Fruit fly (Drosophila melanogaster) whole organism, embryonic: ENCODE data around the gene RpS30.

Experiments
- Bteb2 ChIP-seq: fragments of 200-800 bp; sonication (Bioruptor generic); optimal IDR thresholded peaks from 2 replicates; lab custom pipeline; 2016; ENCODE audit warnings: missing biosample characterization, missing genetic modification characterization
- CG10321 ChIP-seq: fragments of 200-800 bp; sonication (Bioruptor generic); IDR thresholded peaks from 2 replicates; pipeline ENCODE4 v1.3.6; 2022; ENCODE audit warnings: missing biosample characterization, missing genetic modification characterization
- CG12071 ChIP-seq: fragments of 200-800 bp; sonication (Bioruptor generic); optimal IDR thresholded peaks from 3 replicates; lab custom pipeline; 2018; ENCODE audit warnings: missing biosample characterization, mild to moderate bottlenecking, missing genetic modification characterization
- CG13624 ChIP-seq: fragments of 200-800 bp; sonication (Bioruptor generic); optimal IDR thresholded peaks from 2 replicates; lab custom pipeline; 2016; ENCODE audit warnings: missing biosample characterization, missing genetic modification characterization
- CG13775 ChIP-seq: fragments of 200-800 bp; sonication (Bioruptor generic); optimal IDR thresholded peaks from 3 replicates; lab custom pipeline; 2017; ENCODE audit warnings: missing biosample characterization, mild to moderate bottlenecking, missing genetic modification characterization
- CG15269 ChIP-seq: fragments of 200-800 bp; sonication (Bioruptor generic); optimal IDR thresholded peaks from 2 replicates; lab custom pipeline; 2018; ENCODE audit warnings: missing biosample characterization, mild to moderate bottlenecking, missing genetic modification characterization, moderate library complexity
- CG15696 ChIP-seq: fragments of 200-800 bp; sonication (Bioruptor generic); optimal IDR thresholded peaks from 2 replicates; lab custom pipeline; 2019; ENCODE audit warnings: missing biosample characterization, mild to moderate bottlenecking, missing genetic modification characterization, moderate library complexity
- CG1792 ChIP-seq: fragments of 200-800 bp; sonication (Bioruptor generic); optimal IDR thresholded peaks from 2 replicates; lab custom pipeline; 2016; ENCODE audit warnings: missing biosample characterization, missing genetic modification characterization
- CG3281 ChIP-seq: fragments of 200-800 bp; sonication (Bioruptor generic); optimal IDR thresholded peaks from 3 replicates; lab custom pipeline; 2017; ENCODE audit warnings: missing biosample characterization, mild to moderate bottlenecking, missing genetic modification characterization
- CG4360 ChIP-seq: fragments of 200-800 bp; sonication (Bioruptor generic); IDR thresholded peaks from 2 replicates; pipeline ENCODE4 v1.3.6; 2022; ENCODE audit warnings: missing biosample characterization, missing genetic modification characterization
- CG4730 ChIP-seq: fragments of 200-800 bp; sonication (Bioruptor generic); IDR thresholded peaks from 2 replicates; pipeline ENCODE4 v1.3.6; 2022; ENCODE audit warnings: missing biosample characterization, missing genetic modification characterization
- CG4820 ChIP-seq: fragments of 200-800 bp; sonication (Bioruptor generic); optimal IDR thresholded peaks from 3 replicates; lab custom pipeline; 2016; ENCODE audit warnings: missing biosample characterization, missing genetic modification characterization
- CG7786 ChIP-seq: fragments of 200-800 bp; sonication (Bioruptor generic); optimal IDR thresholded peaks from 2 replicates; lab custom pipeline; 2016; ENCODE audit warnings: missing biosample characterization, missing genetic modification characterization
- CG9437 ChIP-seq: fragments of 200-800 bp; sonication (Bioruptor generic); optimal IDR thresholded peaks from 2 replicates; lab custom pipeline; 2018; ENCODE audit warnings: missing biosample characterization, mild to moderate bottlenecking, missing genetic modification characterization
- CG9727 ChIP-seq: fragments of 200-800 bp; sonication (Bioruptor generic); optimal IDR thresholded peaks from 3 replicates; lab custom pipeline; 2017; ENCODE audit warnings: missing biosample characterization, mild to moderate bottlenecking, missing genetic modification characterization
- CoRest ChIP-seq: fragments of 200-800 bp; sonication (Bioruptor generic); optimal IDR thresholded peaks from 3 replicates; lab custom pipeline; 2018; ENCODE audit warnings: missing biosample characterization, mild to moderate bottlenecking, missing genetic modification characterization, moderate library complexity
- Dad ChIP-seq: fragments of 200-800 bp; sonication (Bioruptor generic); optimal IDR thresholded peaks from 3 replicates; lab custom pipeline; 2016; ENCODE audit warnings: missing biosample characterization, missing genetic modification characterization
- Doc3 ChIP-seq: fragments of 200-800 bp; sonication (Bioruptor generic); IDR thresholded peaks from 3 replicates; pipeline ENCODE4 v1.3.6; 2022; ENCODE audit warnings: missing biosample characterization, missing genetic modification characterization; ENCODE audit not compliant: partially characterized antibody
- Drgx ChIP-seq: fragments of 200-800 bp; sonication (Bioruptor generic); IDR thresholded peaks from 2 replicates; pipeline ENCODE4 v1.3.6; 2022; ENCODE audit warnings: missing biosample characterization, missing genetic modification characterization
- Ets97D ChIP-seq: fragments of 200-800 bp; sonication (Bioruptor generic); optimal IDR thresholded peaks from 3 replicates; lab custom pipeline; 2016; ENCODE audit warnings: missing biosample characterization, missing genetic modification characterization
- Fer3 ChIP-seq: fragments of 200-800 bp; sonication (Bioruptor generic); optimal IDR thresholded peaks from 2 replicates; lab custom pipeline; 2018; ENCODE audit warnings: missing biosample characterization, mild to moderate bottlenecking, missing genetic modification characterization, moderate library complexity
- Hr78 ChIP-seq, 2 experiments: fragments of 200-800 bp in 1 of 2; fragments of >200 bp in 1 of 2; sonication (Bioruptor generic) in 1 of 2; optimal IDR thresholded peaks; 2 replicates each; lab custom pipeline; 2017 to 2019; ENCODE audit warnings: missing biosample characterization in 2 of 2, missing genetic modification characterization in 2 of 2, mild to moderate bottlenecking in 1 of 2, moderate library complexity in 1 of 2
- Mes4 ChIP-seq: fragments of 200-800 bp; sonication (Bioruptor generic); optimal IDR thresholded peaks from 2 replicates; lab custom pipeline; 2016; ENCODE audit warnings: missing biosample characterization, missing genetic modification characterization
- Myb ChIP-seq: fragments of 200-800 bp; sonication (Bioruptor generic); optimal IDR thresholded peaks from 2 replicates; lab custom pipeline; 2016; ENCODE audit warnings: missing biosample characterization, missing genetic modification characterization
- NK7.1 ChIP-seq: fragments of 200-800 bp; sonication (Bioruptor generic); optimal IDR thresholded peaks from 3 replicates; lab custom pipeline; 2016; ENCODE audit warnings: missing biosample characterization, missing genetic modification characterization
- Ptx1 ChIP-seq: fragments of 200-800 bp; sonication (Bioruptor generic); IDR thresholded peaks from 2 replicates; pipeline ENCODE4 v1.3.6; 2022; ENCODE audit warnings: missing biosample characterization, missing genetic modification characterization
- Side ChIP-seq: fragments of 200-800 bp; sonication (Bioruptor generic); optimal IDR thresholded peaks from 2 replicates; lab custom pipeline; 2016; ENCODE audit warnings: missing biosample characterization, missing genetic modification characterization
- TFAM ChIP-seq: fragments of 200-800 bp; sonication (Bioruptor generic); optimal IDR thresholded peaks from 2 replicates; lab custom pipeline; 2017; ENCODE audit warnings: missing biosample characterization, missing genetic modification characterization, inconsistent platforms
- bcd ChIP-seq: fragments of 200-800 bp; sonication (Bioruptor generic); optimal IDR thresholded peaks from 2 replicates; lab custom pipeline; 2017; ENCODE audit warnings: missing biosample characterization, mild to moderate bottlenecking, missing genetic modification characterization
- bsh ChIP-seq, 2 experiments: fragments of 200-800 bp; sonication (Bioruptor generic); optimal IDR thresholded peaks; 2 replicates each; lab custom pipeline; 2017 to 2018; ENCODE audit warnings: mild to moderate bottlenecking in 2 of 2, missing biosample characterization in 2 of 2, missing genetic modification characterization in 2 of 2, moderate library complexity in 1 of 2
- croc ChIP-seq: fragments of 200-800 bp; sonication (Bioruptor generic); conservative IDR thresholded peaks from 3 replicates; pipeline ENCODE4 v1.3.6; 2022; ENCODE audit warnings: missing biosample characterization, missing genetic modification characterization
- cwo ChIP-seq: fragments of 200-800 bp; sonication (Bioruptor generic); optimal IDR thresholded peaks from 3 replicates; lab custom pipeline; 2017; ENCODE audit warnings: missing biosample characterization, missing genetic modification characterization, mild to moderate bottlenecking, moderate library complexity, missing genetic modification reagents
- danr ChIP-seq: fragments of 200-800 bp; sonication (Bioruptor generic); IDR thresholded peaks from 2 replicates; pipeline ENCODE4 v1.3.6; 2022; ENCODE audit warnings: missing biosample characterization, missing genetic modification characterization
- dysf ChIP-seq: fragments of 200-800 bp; sonication (Bioruptor generic); IDR thresholded peaks from 3 replicates; pipeline ENCODE4 v1.3.6; 2022; ENCODE audit warnings: missing biosample characterization, missing genetic modification characterization
- h ChIP-seq: fragments of >200 bp; optimal IDR thresholded peaks from 2 replicates; lab custom pipeline; 2017
- hbn ChIP-seq: fragments of 200-800 bp; sonication (Bioruptor generic); IDR thresholded peaks from 2 replicates; pipeline ENCODE4 v1.3.6; 2022; ENCODE audit warnings: missing biosample characterization, missing genetic modification characterization; ENCODE audit not compliant: partially characterized antibody
- lmd ChIP-seq: fragments of 200-800 bp; sonication (Bioruptor generic); IDR thresholded peaks from 2 replicates; pipeline ENCODE4 v1.3.6; 2022; ENCODE audit warnings: missing biosample characterization, missing genetic modification characterization
- luna ChIP-seq: fragments of 200-800 bp; sonication (Bioruptor generic); optimal IDR thresholded peaks from 2 replicates; lab custom pipeline; 2016; ENCODE audit warnings: missing biosample characterization, missing genetic modification characterization
- maf-S ChIP-seq: fragments of 200-800 bp; sonication (Bioruptor generic); optimal IDR thresholded peaks from 2 replicates; lab custom pipeline; 2016; ENCODE audit warnings: missing biosample characterization, missing genetic modification characterization
- nau ChIP-seq: fragments of 200-800 bp; sonication (Bioruptor generic); optimal IDR thresholded peaks from 3 replicates; lab custom pipeline; 2017; ENCODE audit warnings: missing biosample characterization, mild to moderate bottlenecking, missing genetic modification characterization, missing genetic modification reagents
- nmo ChIP-seq: fragments of 200-800 bp; sonication (Bioruptor generic); optimal IDR thresholded peaks from 2 replicates; lab custom pipeline; 2018; ENCODE audit warnings: missing biosample characterization, mild to moderate bottlenecking, missing genetic modification characterization, moderate library complexity
- p53 ChIP-seq: fragments of 200-800 bp; sonication (Bioruptor generic); optimal IDR thresholded peaks from 2 replicates; lab custom pipeline; 2016; ENCODE audit warnings: missing biosample characterization, missing genetic modification characterization
- pb ChIP-seq: fragments of 200-800 bp; sonication (Bioruptor generic); optimal IDR thresholded peaks from 3 replicates; lab custom pipeline; 2016; ENCODE audit warnings: missing biosample characterization, missing genetic modification characterization
- phol ChIP-seq: fragments of 200-800 bp; sonication (Bioruptor generic); optimal IDR thresholded peaks from 3 replicates; lab custom pipeline; 2018; ENCODE audit warnings: missing biosample characterization, mild to moderate bottlenecking, missing genetic modification characterization, moderate library complexity
- pita ChIP-seq: fragments of 200-800 bp; sonication (Bioruptor generic); optimal IDR thresholded peaks from 2 replicates; lab custom pipeline; 2017; ENCODE audit warnings: missing biosample characterization, mild to moderate bottlenecking, missing genetic modification characterization
- sens-2 ChIP-seq: fragments of 200-800 bp; sonication (Bioruptor generic); IDR thresholded peaks from 2 replicates; pipeline ENCODE4 v1.3.6; 2022; ENCODE audit warnings: missing biosample characterization, missing genetic modification characterization
- sna ChIP-seq: fragments of 200-800 bp; sonication (Bioruptor generic); IDR thresholded peaks from 2 replicates; pipeline ENCODE4 v1.3.6; 2022; ENCODE audit warnings: missing biosample characterization, missing genetic modification characterization; ENCODE audit not compliant: partially characterized antibody
- ssp ChIP-seq: fragments of 200-800 bp; sonication (Bioruptor generic); IDR thresholded peaks from 2 replicates; pipeline ENCODE4 v1.3.6; 2022; ENCODE audit warnings: missing biosample characterization, missing genetic modification characterization
- vnd ChIP-seq: fragments of 200-800 bp; sonication (Bioruptor generic); IDR thresholded peaks from 3 replicates; pipeline ENCODE4 v1.3.6; 2022; ENCODE audit warnings: missing biosample characterization, missing genetic modification characterization; ENCODE audit not compliant: partially characterized antibody
- vvl ChIP-seq: fragments of 200-800 bp; sonication (Bioruptor generic); IDR thresholded peaks from 2 replicates; pipeline ENCODE4 v1.3.6; 2022; ENCODE audit warnings: missing biosample characterization, missing genetic modification characterization
- zfh1 ChIP-seq: fragments of 200-800 bp; sonication (Bioruptor generic); IDR thresholded peaks from 3 replicates; pipeline ENCODE4 v1.3.6; 2022; ENCODE audit warnings: missing biosample characterization, missing genetic modification characterization

RpS30 gene

dm6 chr3R:20836257-20836856, 14.0 kb upstream of the RpS30 start (continued):
- TF ChIP-seq Ptx1 (GFP tag; lab: Robert Waterston, UW) (no peak), sna (GFP tag; lab: Robert Waterston, UW) (no peak), nau (GFP tag; lab: Kevin White, UChicago) (no peak), CG7786 (GFP tag; lab: Kevin White, UChicago) (no peak), sens-2 (GFP tag; lab: Robert Waterston, UW) (no peak), lmd (GFP tag; lab: Robert Waterston, UW) (no peak), CG15269 (tag; lab: Kevin White, UChicago) (peak; percentile 60), Drgx (GFP tag; lab: Robert Waterston, UW) (no peak), Hr78 (GFP tag; optimal IDR thresholded peaks at IDR 0.05; lab: Kevin White, UChicago) (no peak), CG13775 (GFP tag; lab: Kevin White, UChicago) (peak; percentile 11), ssp (GFP tag; lab: Robert Waterston, UW) (no peak), TFAM (GFP tag; lab: Kevin White, UChicago) (no peak), p53 (GFP tag; lab: Kevin White, UChicago) (no peak), zfh1 (GFP tag; lab: Robert Waterston, UW) (no peak), CG9727 (no peak), phol (tag; lab: Kevin White, UChicago) (no peak), croc (GFP tag; lab: Robert Waterston, UW) (no peak), Bteb2 (GFP tag; lab: Kevin White, UChicago) (no peak), Myb (no peak), CG1792 (GFP tag; lab: Kevin White, UChicago) (no peak), Dad (GFP tag; lab: Kevin White, UChicago) (no peak), dysf (GFP tag; lab: Robert Waterston, UW) (no peak), CG10321 (GFP tag; lab: Robert Waterston, UW) (no peak), CG9437 (GFP tag; lab: Kevin White, UChicago) (peak; percentile 37), h (no peak), Mes4 (no peak), pb (GFP tag; lab: Kevin White, UChicago) (no peak), CG4820 (GFP tag; lab: Kevin White, UChicago) (no peak), luna (GFP tag; lab: Kevin White, UChicago) (no peak), pita (no peak), danr (GFP tag; lab: Robert Waterston, UW) (no peak), vnd (GFP tag; lab: Robert Waterston, UW) (no peak), bcd (GFP tag; lab: Kevin White, UChicago) (peak; percentile 5), maf-S (no peak), Doc3 (GFP tag; lab: Robert Waterston, UW) (no peak), Ets97D (GFP tag; lab: Kevin White, UChicago) (no peak), CG3281 (GFP tag; lab: Kevin White, UChicago) (peak; percentile 3), CG13624 (GFP tag; lab: Kevin White, UChicago) (no peak), cwo (GFP tag; lab: Kevin White, UChicago) (peak; percentile 7), nmo (GFP tag; lab: Kevin White, UChicago) (no peak), bsh (GFP tag; optimal IDR thresholded peaks at IDR 0.05; lab: Kevin White, UChicago) (peak in 1 of 2 experiments; percentile 26), CG12071 (no peak), CoRest (tag; lab: Kevin White, UChicago) (peak; percentile 33), NK7.1 (no peak), CG4360 (no peak), Side (GFP tag; lab: Kevin White, UChicago) (no peak), Fer3 (tag; lab: Kevin White, UChicago) (no peak), vvl (GFP tag; lab: Robert Waterston, UW) (no peak), CG15696 (no peak), CG4730 (0 out of 2 replicates have a peak, but pooled peaks have one; percentile 5), hbn (GFP tag; lab: Robert Waterston, UW) (no peak)
